Worm (Caenorhabditis elegans) whole organism, early embryonic: ENCODE data around the gene zzz-1.

ENCODE experiments used
- B0310.2 ChIP-seq: sonication (generic microtip); optimal IDR thresholded peaks from 2 replicates; lab custom pipeline; 2016; ENCODE audit warnings: mild to moderate bottlenecking, missing genetic modification characterization, missing compliant biosample characterization
- F13C5.2 ChIP-seq: sonication (generic microtip); optimal IDR thresholded peaks from 2 replicates; lab custom pipeline; 2017; ENCODE audit warnings: mild to moderate bottlenecking, missing genetic modification characterization, inconsistent platforms, missing compliant biosample characterization
- aly-1 ChIP-seq: sonication (generic microtip); optimal IDR thresholded peaks from 2 replicates; lab custom pipeline; 2016; ENCODE audit warnings: missing genetic modification characterization, missing compliant biosample characterization
- ama-1 ChIP-seq: fragments of 150-350 bp; optimal IDR thresholded peaks from 2 replicates; lab custom pipeline; 2014
- ceh-13 ChIP-seq: fragments of 200-800 bp; sonication (Bioruptor generic); optimal IDR thresholded peaks from 2 replicates; lab custom pipeline; 2018; ENCODE audit warnings: mild to moderate bottlenecking, missing genetic modification characterization, missing compliant biosample characterization
- ceh-36 ChIP-seq: sonication (generic microtip); optimal IDR thresholded peaks from 2 replicates; lab custom pipeline; 2016; ENCODE audit warnings: missing genetic modification characterization, inconsistent platforms, missing compliant biosample characterization
- ets-7 ChIP-seq: sonication (generic microtip); optimal IDR thresholded peaks from 2 replicates; lab custom pipeline; 2016; ENCODE audit warnings: missing genotype, missing genetic modification characterization, missing compliant biosample characterization
- flt-1 ChIP-seq: fragments of 200-800 bp; sonication (Bioruptor generic); IDR thresholded peaks from 2 replicates; pipeline ENCODE4 v1.3.6; 2022; ENCODE audit warnings: missing genetic modification characterization, missing compliant biosample characterization
- hmbx-1 ChIP-seq: sonication (generic microtip); optimal IDR thresholded peaks from 2 replicates; lab custom pipeline; 2016; ENCODE audit warnings: mild to moderate bottlenecking, missing genetic modification characterization, missing compliant biosample characterization
- hmg-4 ChIP-seq: fragments of 200-800 bp; sonication (Bioruptor generic); optimal IDR thresholded peaks from 2 replicates; lab custom pipeline; 2018; ENCODE audit warnings: mild to moderate bottlenecking, missing genetic modification characterization, missing compliant biosample characterization
- hnd-1 ChIP-seq: sonication (generic microtip); optimal IDR thresholded peaks from 2 replicates; lab custom pipeline; 2016; ENCODE audit warnings: missing genetic modification characterization, missing compliant biosample characterization
- pes-1 ChIP-seq: fragments of 200-800 bp; sonication (Bioruptor generic); IDR thresholded peaks from 2 replicates; pipeline ENCODE4 v1.3.6; 2022; ENCODE audit warnings: missing genetic modification reagents, missing genetic modification characterization, missing compliant biosample characterization
- scrt-1 ChIP-seq: fragments of 200-800 bp; sonication (Bioruptor generic); IDR thresholded peaks from 2 replicates; pipeline ENCODE4 v1.3.6; 2022; ENCODE audit warnings: missing genetic modification characterization, missing compliant biosample characterization
- sea-1 ChIP-seq: fragments of 200-800 bp; sonication (Bioruptor generic); conservative IDR thresholded peaks from 2 replicates; pipeline ENCODE4 v1.3.6; 2022; ENCODE audit warnings: missing genetic modification characterization, missing compliant biosample characterization
- tbx-11 ChIP-seq: fragments of 200-800 bp; sonication (Bioruptor generic); IDR thresholded peaks from 2 replicates; pipeline ENCODE4 v1.3.6; 2022; ENCODE audit warnings: missing genetic modification characterization, missing compliant biosample characterization
- tbx-37 ChIP-seq: fragments of 200-800 bp; sonication (Bioruptor generic); conservative IDR thresholded peaks from 2 replicates; pipeline ENCODE4 v1.3.6; 2022; ENCODE audit warnings: missing genetic modification reagents, missing genetic modification characterization, missing compliant biosample characterization
- tra-4 ChIP-seq: sonication (generic microtip); optimal IDR thresholded peaks from 2 replicates; lab custom pipeline; 2017; ENCODE audit warnings: missing genetic modification characterization, missing compliant biosample characterization

Gene zzz-1

ce11 chrV:10889036-10889435, 19.9 kb downstream of the zzz-1 start, which contains the start of gene F32D8.11:
Gene F32D8.11, minus strand, starts transcription at chrV:10889136.
- TF ChIP-seq flt-1 (no peak), hnd-1 (no peak), ets-7 (tag; lab: Kevin White, UChicago) (no peak), hmg-4 (GFP tag; lab: Kevin White, UChicago) (no peak), hmbx-1 (tag; lab: Kevin White, UChicago) (no peak)

ce11 chrV:10888153-10888552, 20.8 kb downstream of the zzz-1 start:
- no peak for TF ChIP-seq hmbx-1 (tag; lab: Kevin White, UChicago)
- TF ChIP-seq B0310.2 (tag; lab: Kevin White, UChicago) = no peak
- TF ChIP-seq sea-1 = no peak
- TF ChIP-seq ceh-36 (tag; lab: Kevin White, UChicago) = no peak
- TF ChIP-seq scrt-1 (GFP tag; lab: Robert Waterston, UW) = no peak
- no peak for TF ChIP-seq F13C5.2 (tag; lab: Kevin White, UChicago)
- TF ChIP-seq ama-1 (lab: Kevin White, UChicago) = no peak
- TF ChIP-seq tra-4 (tag; lab: Kevin White, UChicago) = no peak
- TF ChIP-seq tbx-37 (GFP tag; lab: Robert Waterston, UW) = no peak
- no peak for TF ChIP-seq tbx-11 (GFP tag; lab: Robert Waterston, UW)
- no peak for TF ChIP-seq hnd-1

- TF ChIP-seq pes-1 (GFP tag; lab: Robert Waterston, UW) (no peak), flt-1 (no peak), tra-4 (tag; lab: Kevin White, UChicago) (no peak), ceh-36 (tag; lab: Kevin White, UChicago) (no peak), scrt-1 (GFP tag; lab: Robert Waterston, UW) (no peak), B0310.2 (tag; lab: Kevin White, UChicago) (no peak), hmbx-1 (tag; lab: Kevin White, UChicago) (no peak), aly-1 (tag; lab: Kevin White, UChicago) (no peak), hmg-4 (GFP tag; lab: Kevin White, UChicago) (no peak), ceh-13 (GFP tag; lab: Kevin White, UChicago) (no peak), F13C5.2 (tag; lab: Kevin White, UChicago) (no peak), tbx-37 (GFP tag; lab: Robert Waterston, UW) (no peak), tbx-11 (GFP tag; lab: Robert Waterston, UW) (no peak), ama-1 (lab: Kevin White, UChicago) (no peak), hnd-1 (no peak), ets-7 (tag; lab: Kevin White, UChicago) (no peak), sea-1 (no peak)
Observed at ce11 chrV:10887564-10887963, 21.4 kb downstream of the zzz-1 start.

- TF ChIP-seq ets-7 (tag; lab: Kevin White, UChicago) = no peak
- TF ChIP-seq tbx-37 (GFP tag; lab: Robert Waterston, UW) = no peak
- TF ChIP-seq ceh-13 (GFP tag; lab: Kevin White, UChicago) = no peak
- no peak for TF ChIP-seq ceh-36 (tag; lab: Kevin White, UChicago)
- no peak for TF ChIP-seq B0310.2 (tag; lab: Kevin White, UChicago)
- TF ChIP-seq tbx-11 (GFP tag; lab: Robert Waterston, UW) = no peak
- no peak for TF ChIP-seq F13C5.2 (tag; lab: Kevin White, UChicago)
- no peak for TF ChIP-seq ama-1 (lab: Kevin White, UChicago)
- no peak for TF ChIP-seq flt-1
- no peak for TF ChIP-seq aly-1 (tag; lab: Kevin White, UChicago)
- TF ChIP-seq sea-1 = no peak
Observed at ce11 chrV:10886405-10886887, 22.5 kb downstream of the zzz-1 start, which contains the start of gene F32D8.3. Gene F32D8.3, plus strand, starts transcription at chrV:10886837.

ce11 chrV:10883478-10883877, 25.5 kb downstream of the zzz-1 start, which contains the start of gene F32D8.2:
Gene F32D8.2, plus strand, starts transcription at chrV:10883778.
- TF ChIP-seq ceh-13 (GFP tag; lab: Kevin White, UChicago) (no peak), sea-1 (no peak), hnd-1 (no peak)

ce11 chrV:10880138-10880882, 28.7 kb downstream of the zzz-1 start, which contains the start of gene F32D8.1:
Gene F32D8.1, plus strand, starts transcription at chrV:10880832.
- TF ChIP-seq hmg-4 (GFP tag; lab: Kevin White, UChicago) (no peak), scrt-1 (GFP tag; lab: Robert Waterston, UW) (no peak), tbx-37 (GFP tag; lab: Robert Waterston, UW) (no peak), pes-1 (GFP tag; lab: Robert Waterston, UW) (no peak), flt-1 (no peak), ets-7 (tag; lab: Kevin White, UChicago) (no peak), ceh-36 (tag; lab: Kevin White, UChicago) (no peak), hmbx-1 (tag; lab: Kevin White, UChicago) (no peak), ceh-13 (GFP tag; lab: Kevin White, UChicago) (no peak), sea-1 (no peak), tra-4 (tag; lab: Kevin White, UChicago) (no peak), B0310.2 (tag; lab: Kevin White, UChicago) (no peak), aly-1 (tag; lab: Kevin White, UChicago) (no peak), hnd-1 (no peak), F13C5.2 (tag; lab: Kevin White, UChicago) (no peak), tbx-11 (GFP tag; lab: Robert Waterston, UW) (no peak), ama-1 (lab: Kevin White, UChicago) (no peak)
